Worm (Caenorhabditis elegans) whole organism, early embryonic: Measurements from ENCODE around the gene C50E3.11.

ENCODE experiments used
- B0310.2 ChIP-seq: sonication (generic microtip); optimal IDR thresholded peaks from 2 replicates; lab custom pipeline; 2016; ENCODE audit warnings: mild to moderate bottlenecking, missing genetic modification characterization, missing compliant biosample characterization
- F13C5.2 ChIP-seq: sonication (generic microtip); optimal IDR thresholded peaks from 2 replicates; lab custom pipeline; 2017; ENCODE audit warnings: mild to moderate bottlenecking, missing genetic modification characterization, inconsistent platforms, missing compliant biosample characterization
- aly-1 ChIP-seq: sonication (generic microtip); optimal IDR thresholded peaks from 2 replicates; lab custom pipeline; 2016; ENCODE audit warnings: missing genetic modification characterization, missing compliant biosample characterization
- ama-1 ChIP-seq: fragments of 150-350 bp; optimal IDR thresholded peaks from 2 replicates; lab custom pipeline; 2014
- ceh-13 ChIP-seq: fragments of 200-800 bp; sonication (Bioruptor generic); optimal IDR thresholded peaks from 2 replicates; lab custom pipeline; 2018; ENCODE audit warnings: mild to moderate bottlenecking, missing genetic modification characterization, missing compliant biosample characterization
- ceh-36 ChIP-seq: sonication (generic microtip); optimal IDR thresholded peaks from 2 replicates; lab custom pipeline; 2016; ENCODE audit warnings: missing genetic modification characterization, inconsistent platforms, missing compliant biosample characterization
- ets-7 ChIP-seq: sonication (generic microtip); optimal IDR thresholded peaks from 2 replicates; lab custom pipeline; 2016; ENCODE audit warnings: missing genotype, missing genetic modification characterization, missing compliant biosample characterization
- flt-1 ChIP-seq: fragments of 200-800 bp; sonication (Bioruptor generic); IDR thresholded peaks from 2 replicates; pipeline ENCODE4 v1.3.6; 2022; ENCODE audit warnings: missing genetic modification characterization, missing compliant biosample characterization
- hmbx-1 ChIP-seq: sonication (generic microtip); optimal IDR thresholded peaks from 2 replicates; lab custom pipeline; 2016; ENCODE audit warnings: mild to moderate bottlenecking, missing genetic modification characterization, missing compliant biosample characterization
- hmg-4 ChIP-seq: fragments of 200-800 bp; sonication (Bioruptor generic); optimal IDR thresholded peaks from 2 replicates; lab custom pipeline; 2018; ENCODE audit warnings: mild to moderate bottlenecking, missing genetic modification characterization, missing compliant biosample characterization
- hnd-1 ChIP-seq: sonication (generic microtip); optimal IDR thresholded peaks from 2 replicates; lab custom pipeline; 2016; ENCODE audit warnings: missing genetic modification characterization, missing compliant biosample characterization
- pes-1 ChIP-seq: fragments of 200-800 bp; sonication (Bioruptor generic); IDR thresholded peaks from 2 replicates; pipeline ENCODE4 v1.3.6; 2022; ENCODE audit warnings: missing genetic modification reagents, missing genetic modification characterization, missing compliant biosample characterization
- scrt-1 ChIP-seq: fragments of 200-800 bp; sonication (Bioruptor generic); IDR thresholded peaks from 2 replicates; pipeline ENCODE4 v1.3.6; 2022; ENCODE audit warnings: missing genetic modification characterization, missing compliant biosample characterization
- sea-1 ChIP-seq: fragments of 200-800 bp; sonication (Bioruptor generic); conservative IDR thresholded peaks from 2 replicates; pipeline ENCODE4 v1.3.6; 2022; ENCODE audit warnings: missing genetic modification characterization, missing compliant biosample characterization
- tbx-11 ChIP-seq: fragments of 200-800 bp; sonication (Bioruptor generic); IDR thresholded peaks from 2 replicates; pipeline ENCODE4 v1.3.6; 2022; ENCODE audit warnings: missing genetic modification characterization, missing compliant biosample characterization
- tbx-37 ChIP-seq: fragments of 200-800 bp; sonication (Bioruptor generic); conservative IDR thresholded peaks from 2 replicates; pipeline ENCODE4 v1.3.6; 2022; ENCODE audit warnings: missing genetic modification reagents, missing genetic modification characterization, missing compliant biosample characterization
- tra-4 ChIP-seq: sonication (generic microtip); optimal IDR thresholded peaks from 2 replicates; lab custom pipeline; 2017; ENCODE audit warnings: missing genetic modification characterization, missing compliant biosample characterization

The C50E3.11 gene

ce11 chrV:7555875-7556274, 47.4 kb downstream of the C50E3.11 start:
- TF ChIP-seq F13C5.2 (tag; lab: Kevin White, UChicago): no peak
- TF ChIP-seq sea-1 (GFP tag; lab: Robert Waterston, UW): no peak
- no peak for TF ChIP-seq pes-1 (GFP tag; lab: Robert Waterston, UW)
- TF ChIP-seq ceh-36 (tag; lab: Kevin White, UChicago): no peak
- TF ChIP-seq hmbx-1: no peak
- TF ChIP-seq scrt-1: no peak
- no peak for TF ChIP-seq ceh-13 (GFP tag; lab: Kevin White, UChicago)
- no peak for TF ChIP-seq tbx-11
- TF ChIP-seq B0310.2 (tag; lab: Kevin White, UChicago): no peak
- TF ChIP-seq flt-1 (GFP tag; lab: Robert Waterston, UW): no peak

DNA sequence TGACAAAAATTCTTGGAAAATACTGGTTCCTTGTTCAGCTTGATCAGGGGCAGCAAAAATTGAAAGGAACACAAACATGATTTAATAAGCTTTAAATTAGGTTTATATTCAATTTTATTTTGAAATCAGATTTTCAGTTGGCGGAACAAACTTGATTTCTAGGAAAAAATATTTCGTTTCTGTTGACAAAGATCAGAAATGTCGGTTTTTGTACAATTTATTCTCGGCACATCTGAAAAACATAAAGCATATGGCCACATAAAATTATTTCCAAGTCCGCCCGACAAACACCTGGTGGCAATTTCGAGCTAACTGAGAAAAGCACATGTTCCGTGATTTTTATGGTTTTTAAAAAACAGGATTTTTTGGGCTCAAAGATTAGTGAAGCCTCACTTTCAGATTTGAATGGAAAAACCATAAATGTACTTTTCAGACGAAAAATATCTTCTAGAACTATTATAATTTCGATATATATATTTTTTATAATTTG, 49.4 kb downstream of the C50E3.11 start, which contains the start of gene ttr-10:
Gene ttr-10, minus strand, starts transcription at position 51 of the 490 bp plus-strand sequence.
- TF ChIP-seq aly-1 (tag; lab: Kevin White, UChicago) (no peak), ceh-36 (tag; lab: Kevin White, UChicago) (no peak), tra-4 (no peak), hnd-1 (tag; lab: Kevin White, UChicago) (no peak), hmbx-1 (no peak), ceh-13 (GFP tag; lab: Kevin White, UChicago) (no peak), flt-1 (GFP tag; lab: Robert Waterston, UW) (no peak), tbx-11 (no peak), tbx-37 (no peak), ama-1 (lab: Kevin White, UChicago) (no peak), scrt-1 (no peak), pes-1 (GFP tag; lab: Robert Waterston, UW) (no peak), ets-7 (tag; lab: Kevin White, UChicago) (no peak), F13C5.2 (tag; lab: Kevin White, UChicago) (no peak), hmg-4 (no peak)
